Fruit fly (Drosophila melanogaster): Measurements from ENCODE around the gene Asciz.

Gene Asciz

dm6 chr3L:3143383-3143962 lies 22.6 kb downstream of the Asciz start, which contains the start of the genes CG11537 and Alg2 (continued):
- TF ChIP-seq corto (GFP tag; optimal IDR thresholded peaks at IDR 0.05) (no peak), CG18476 (GFP tag; optimal IDR thresholded peaks at IDR 0.05) (peak; percentile 12), CG8290 (GFP tag; optimal IDR thresholded peaks at IDR 0.05) (no peak), CG8290 (tag; optimal IDR thresholded peaks at IDR 0.05) (peak in 1 of 2 experiments; percentile 33), eyg (GFP tag; optimal IDR thresholded peaks at IDR 0.05) (no peak), Dp (GFP tag; optimal IDR thresholded peaks at IDR 0.05) (peak; percentile 29), Blimp-1 (GFP tag; optimal IDR thresholded peaks at IDR 0.05) (peak; percentile 21), CG17568 (GFP tag; optimal IDR thresholded peaks at IDR 0.05) (no peak), D19A (tag; optimal IDR thresholded peaks at IDR 0.05) (peak; percentile 21), pan (optimal IDR thresholded peaks at IDR 0.05) (no peak), pan (GFP tag; optimal IDR thresholded peaks at IDR 0.05 in 1 of 2, IDR thresholded peaks at IDR 0.05 in 1 of 2) (no peak), Ets97D (GFP tag; optimal IDR thresholded peaks at IDR 0.05) (peak; percentile 3), az2 (GFP tag; optimal IDR thresholded peaks at IDR 0.05) (peak; percentile 13), Hmx (GFP tag; optimal IDR thresholded peaks at IDR 0.05) (no peak), gfzf (GFP tag; optimal IDR thresholded peaks at IDR 0.05) (peak; percentile 69), esg (GFP tag; conservative IDR thresholded peaks at IDR 0.05) (no peak), Eip74EF (GFP tag; optimal IDR thresholded peaks at IDR 0.05) (no peak), CG13424 (tag; optimal IDR thresholded peaks at IDR 0.05) (peak; percentile 24), mirr (GFP tag; optimal IDR thresholded peaks at IDR 0.05) (no peak), Sox100B (GFP tag; optimal IDR thresholded peaks at IDR 0.05) (no peak), CG6683 (GFP tag; optimal IDR thresholded peaks at IDR 0.05) (no peak), CG12391 (tag; optimal IDR thresholded peaks at IDR 0.05) (peak; percentile 47), HmgZ (tag; optimal IDR thresholded peaks at IDR 0.05) (no peak), scrt (GFP tag; optimal IDR thresholded peaks at IDR 0.05) (peak; percentile 56), gce (GFP tag; IDR thresholded peaks at IDR 0.05) (no peak), Nf-YC (tag; optimal IDR thresholded peaks at IDR 0.05) (peak; percentile 41), CG42726 (GFP tag; IDR thresholded peaks at IDR 0.05; ENCODE audit: partially characterized antibody) (no peak), hb (GFP tag; IDR thresholded peaks at IDR 0.05; ENCODE audit: partially characterized antibody) (no peak), Camta (GFP tag; optimal IDR thresholded peaks at IDR 0.05) (no peak), CG17829 (tag; optimal IDR thresholded peaks at IDR 0.05) (peak; percentile 44), CG11247 (GFP tag; IDR thresholded peaks at IDR 0.05) (peak; percentile 36; the same call in 1 of the 2 replicates), CG31441 (GFP tag; IDR thresholded peaks at IDR 0.05) (0 out of 2 replicates have a peak, but pooled peaks have one; percentile 20), CG9932 (GFP tag; IDR thresholded peaks at IDR 0.05) (peak; percentile 61), Fer2 (tag; optimal IDR thresholded peaks at IDR 0.05) (peak; percentile 4), CG4820 (GFP tag; optimal IDR thresholded peaks at IDR 0.05) (no peak), Xbp1 (GFP tag; optimal IDR thresholded peaks at IDR 0.05) (peak; percentile 34), CG31365 (tag; optimal IDR thresholded peaks at IDR 0.05) (no peak), nerfin-2 (GFP tag; IDR thresholded peaks at IDR 0.05; ENCODE audit: partially characterized antibody) (no peak), CG2712 (tag; optimal IDR thresholded peaks at IDR 0.05) (peak; percentile 45), ap (GFP tag; IDR thresholded peaks at IDR 0.05) (peak; percentile 23; the same call in 1 of the 2 replicates), CG15696 (tag; optimal IDR thresholded peaks at IDR 0.05) (peak; percentile 0), Sin3A (optimal IDR thresholded peaks at IDR 0.05) (no peak), CG2116 (GFP tag; optimal IDR thresholded peaks at IDR 0.05) (peak; percentile 35), CG12236 (GFP tag; optimal IDR thresholded peaks at IDR 0.05) (no peak), vvl (GFP tag; IDR thresholded peaks at IDR 0.05) (no peak), CG10274 (GFP tag; optimal IDR thresholded peaks at IDR 0.05) (no peak), Oaz (GFP tag; IDR thresholded peaks at IDR 0.05) (no peak), CG30403 (GFP tag; optimal IDR thresholded peaks at IDR 0.05) (peak; percentile 22), CG30431 (GFP tag; optimal IDR thresholded peaks at IDR 0.05) (no peak), CG7786 (GFP tag; optimal IDR thresholded peaks at IDR 0.05) (no peak)
